Fruit fly (Drosophila melanogaster) whole organism, adult: ENCODE data around the gene CG11444.

Experiments
- CG11617 ChIP-seq: fragments of 200-800 bp; sonication (Bioruptor generic); optimal IDR thresholded peaks from 2 replicates; lab custom pipeline; 2017; ENCODE audit warnings: mild to moderate bottlenecking, missing biosample characterization, missing genetic modification reagents, missing genetic modification characterization
- CG12768 ChIP-seq: fragments of 200-800 bp; sonication (Bioruptor generic); optimal IDR thresholded peaks from 2 replicates; lab custom pipeline; 2017; ENCODE audit warnings: missing biosample characterization, missing genetic modification characterization, mild to moderate bottlenecking, moderate library complexity, missing genetic modification reagents
- CG14711 ChIP-seq: fragments of 200-800 bp; sonication (Bioruptor generic); optimal IDR thresholded peaks from 2 replicates; lab custom pipeline; 2018; ENCODE audit warnings: missing biosample characterization, mild to moderate bottlenecking, missing genetic modification characterization, moderate library complexity
- CG1620 ChIP-seq: fragments of 200-800 bp; sonication (Bioruptor generic); optimal IDR thresholded peaks from 2 replicates; lab custom pipeline; 2016; ENCODE audit warnings: missing biosample characterization, missing genetic modification characterization
- CG5204 ChIP-seq: fragments of 200-800 bp; sonication (Bioruptor generic); optimal IDR thresholded peaks from 2 replicates; lab custom pipeline; 2016; ENCODE audit warnings: missing biosample characterization, missing genetic modification characterization
- Clk ChIP-seq: fragments of 200-800 bp; sonication (Bioruptor generic); optimal IDR thresholded peaks from 2 replicates; lab custom pipeline; 2017; ENCODE audit warnings: missing biosample characterization, missing genetic modification characterization
- Hr96 ChIP-seq: fragments of 200-800 bp; sonication (Bioruptor generic); optimal IDR thresholded peaks from 2 replicates; lab custom pipeline; 2016; ENCODE audit warnings: missing biosample characterization, missing genetic modification characterization
- Mnt ChIP-seq: fragments of 200-800 bp; sonication (Bioruptor generic); optimal IDR thresholded peaks from 2 replicates; lab custom pipeline; 2016; ENCODE audit warnings: missing biosample characterization, mild to moderate bottlenecking, missing genetic modification characterization
- kay ChIP-seq: fragments of 200-800 bp; sonication (Bioruptor generic); peaks from one replicate; lab custom pipeline; 2016; ENCODE audit warnings: missing biosample characterization, missing genetic modification characterization, borderline replicate concordance
- ovo ChIP-seq: fragments of 200-800 bp; sonication (Bioruptor generic); optimal IDR thresholded peaks from 2 replicates; lab custom pipeline; 2016; ENCODE audit warnings: missing biosample characterization, missing genetic modification characterization
- pad ChIP-seq: fragments of 200-800 bp; sonication (Bioruptor generic); optimal IDR thresholded peaks from 3 replicates; lab custom pipeline; 2017; ENCODE audit warnings: missing biosample characterization, missing genetic modification characterization, mild to moderate bottlenecking, moderate library complexity, missing genetic modification reagents
- toe ChIP-seq: fragments of 200-800 bp; sonication (Bioruptor generic); optimal IDR thresholded peaks from 2 replicates; lab custom pipeline; 2016; ENCODE audit warnings: missing biosample characterization, missing genetic modification characterization

- no peak for TF ChIP-seq CG14711 (tag; lab: Kevin White, UChicago)
- TF ChIP-seq Mnt (GFP tag; lab: Kevin White, UChicago), result no peak
- TF ChIP-seq pad (GFP tag; lab: Kevin White, UChicago), result no peak
- no peak for TF ChIP-seq Hr96 (GFP tag; lab: Kevin White, UChicago)
- TF ChIP-seq Clk, result no peak
- TF ChIP-seq kay (GFP tag; lab: Kevin White, UChicago), result no peak
- TF ChIP-seq CG5204 (GFP tag; lab: Kevin White, UChicago), result no peak
- no peak for TF ChIP-seq toe (GFP tag; lab: Kevin White, UChicago)
- TF ChIP-seq CG12768 (GFP tag; lab: Kevin White, UChicago), result no peak
- TF ChIP-seq CG11617, result no peak
- no peak for TF ChIP-seq CG1620 (GFP tag; lab: Kevin White, UChicago)
- TF ChIP-seq ovo (GFP tag; lab: Kevin White, UChicago), result no peak
These were observed 19.8 kb upstream of the CG11444 start for dm6 chrX:4573971-4574370.
